Worm (Caenorhabditis elegans) whole organism, early embryonic: Measurements from ENCODE around the gene Y50E8A.10.

Experiments
- B0310.2 ChIP-seq: sonication (generic microtip); optimal IDR thresholded peaks from 2 replicates; lab custom pipeline; 2016; ENCODE audit warnings: mild to moderate bottlenecking, missing genetic modification characterization, missing compliant biosample characterization
- ama-1 ChIP-seq: fragments of 150-350 bp; optimal IDR thresholded peaks from 2 replicates; lab custom pipeline; 2014
- sea-1 ChIP-seq: fragments of 200-800 bp; sonication (Bioruptor generic); conservative IDR thresholded peaks from 2 replicates; pipeline ENCODE4 v1.3.6; 2022; ENCODE audit warnings: missing genetic modification characterization, missing compliant biosample characterization
- tbx-37 ChIP-seq: fragments of 200-800 bp; sonication (Bioruptor generic); conservative IDR thresholded peaks from 2 replicates; pipeline ENCODE4 v1.3.6; 2022; ENCODE audit warnings: missing genetic modification reagents, missing genetic modification characterization, missing compliant biosample characterization
- tra-4 ChIP-seq: sonication (generic microtip); optimal IDR thresholded peaks from 2 replicates; lab custom pipeline; 2017; ENCODE audit warnings: missing genetic modification characterization, missing compliant biosample characterization

ce11 chrV:14791703-14792102 lies 11.9 kb downstream of the Y50E8A.10 start:
- TF ChIP-seq sea-1 (GFP tag; lab: Robert Waterston, UW) (no peak), tra-4 (tag; lab: Kevin White, UChicago) (no peak), tbx-37 (GFP tag; lab: Robert Waterston, UW) (no peak), B0310.2 (no peak), ama-1 (lab: Kevin White, UChicago) (no peak)
